Fruit fly (Drosophila melanogaster): ENCODE results near the gene CG46306.
A peak's percentile ranks its signal among the peaks of the same experiment; 100 is the strongest.

CG46306 gene

dm6 chrX:16782175-16782916 is 53.0 kb downstream of the CG46306 start (continued):
- TF ChIP-seq ems (GFP tag; optimal IDR thresholded peaks at IDR 0.05): peak; percentile 49
- TF ChIP-seq CG32772 (GFP tag; IDR thresholded peaks at IDR 0.05): 0 out of 2 replicates have a peak, but pooled peaks have one; percentile 25
- no peak for TF ChIP-seq CG15696 (tag; optimal IDR thresholded peaks at IDR 0.05)
- peak; percentile 59 for TF ChIP-seq CG14050 (GFP tag; IDR thresholded peaks at IDR 0.05)
- TF ChIP-seq BtbVII (GFP tag; optimal IDR thresholded peaks at IDR 0.05): peak; percentile 54
- TF ChIP-seq CG14710 (tag; optimal IDR thresholded peaks at IDR 0.05): peak; percentile 23
- TF ChIP-seq Bdp1 (GFP tag; optimal IDR thresholded peaks at IDR 0.05): peak; percentile 10
- peak; percentile 29 for TF ChIP-seq vfl (GFP tag; optimal IDR thresholded peaks at IDR 0.05)
- TF ChIP-seq danr (GFP tag; IDR thresholded peaks at IDR 0.05): no peak
- no peak for TF ChIP-seq MESR4 (GFP tag; optimal IDR thresholded peaks at IDR 0.05)
- peak; percentile 43; the same call in 1 of the 2 replicates for TF ChIP-seq sens-2 (GFP tag; IDR thresholded peaks at IDR 0.05)
- peak; percentile 75; the same call in 1 of the 3 replicates for TF ChIP-seq z (GFP tag; IDR thresholded peaks at IDR 0.05)
- TF ChIP-seq CG4730 (GFP tag; IDR thresholded peaks at IDR 0.05): peak; percentile 52; the same call in 1 of the 2 replicates
- no peak for TF ChIP-seq Ravus (GFP tag; IDR thresholded peaks at IDR 0.05)
- TF ChIP-seq CG9932 (GFP tag; IDR thresholded peaks at IDR 0.05): peak; percentile 58
- TF ChIP-seq lab (GFP tag; optimal IDR thresholded peaks at IDR 0.05): peak; percentile 67
- TF ChIP-seq Meics (GFP tag; optimal IDR thresholded peaks at IDR 0.05): peak; percentile 56
- peak; percentile 48 for TF ChIP-seq bcd (GFP tag; optimal IDR thresholded peaks at IDR 0.05)
- TF ChIP-seq CG12299 (tag; optimal IDR thresholded peaks at IDR 0.05): no peak
- TF ChIP-seq nmo (GFP tag; optimal IDR thresholded peaks at IDR 0.05): peak; percentile 54
- peak; percentile 38 for TF ChIP-seq caup (GFP tag; optimal IDR thresholded peaks at IDR 0.05; ENCODE audit: severe bottlenecking)
- no peak for TF ChIP-seq hbn (GFP tag; IDR thresholded peaks at IDR 0.05; ENCODE audit: partially characterized antibody)
- TF ChIP-seq CG9727 (GFP tag; optimal IDR thresholded peaks at IDR 0.05): peak; percentile 46
- TF ChIP-seq croc (GFP tag; conservative IDR thresholded peaks at IDR 0.05): peak; percentile 30; the same call in 1 of the 3 replicates
- TF ChIP-seq grn (GFP tag; optimal IDR thresholded peaks at IDR 0.05): peak; percentile 14
- TF ChIP-seq CG18476 (GFP tag; optimal IDR thresholded peaks at IDR 0.05): peak; percentile 34
- peak; percentile 30 for TF ChIP-seq CG31365 (tag; optimal IDR thresholded peaks at IDR 0.05)
- TF ChIP-seq D19A (tag; optimal IDR thresholded peaks at IDR 0.05): peak; percentile 9
- peak; percentile 68 for TF ChIP-seq seq (GFP tag; IDR thresholded peaks at IDR 0.05)
- TF ChIP-seq Optix (GFP tag; IDR thresholded peaks at IDR 0.05): peak; percentile 60; the same call in 1 of the 3 replicates
- peak; percentile 26 for TF ChIP-seq btn (GFP tag; optimal IDR thresholded peaks at IDR 0.05)
- peak; percentile 38 for TF ChIP-seq eyg (GFP tag; optimal IDR thresholded peaks at IDR 0.05)
- no peak for TF ChIP-seq Elba2 (GFP tag; optimal IDR thresholded peaks at IDR 0.05)
- TF ChIP-seq CG5245 (GFP tag; optimal IDR thresholded peaks at IDR 0.05): peak; percentile 34
- TF ChIP-seq shn (GFP tag; optimal IDR thresholded peaks at IDR 0.05): peak; percentile 30
- peak; percentile 49 for TF ChIP-seq CG18262 (tag; optimal IDR thresholded peaks at IDR 0.05)
- peak; percentile 49 for TF ChIP-seq CG3847 (GFP tag; IDR thresholded peaks at IDR 0.05)
- TF ChIP-seq Mrtf (GFP tag; IDR thresholded peaks at IDR 0.05): 0 out of 3 replicates have a peak, but pooled peaks have one; percentile 37
- TF ChIP-seq CG11085 (GFP tag; IDR thresholded peaks at IDR 0.05): no peak
- no peak for TF ChIP-seq tup (GFP tag; optimal IDR thresholded peaks at IDR 0.05)
- peak; percentile 24 for TF ChIP-seq da (GFP tag; optimal IDR thresholded peaks at IDR 0.05)
- peak; percentile 60 for TF ChIP-seq CG7839 (tag; optimal IDR thresholded peaks at IDR 0.05)
- TF ChIP-seq ewg (GFP tag; optimal IDR thresholded peaks at IDR 0.05): peak; percentile 29
- TF ChIP-seq CG7357 (GFP tag; IDR thresholded peaks at IDR 0.05): peak; percentile 36; the same call in 1 of the 3 replicates
- peak; percentile 32 for TF ChIP-seq CG13775 (GFP tag; optimal IDR thresholded peaks at IDR 0.05)
- peak; percentile 45; the same call in 1 of the 2 replicates for TF ChIP-seq Xrp1 (GFP tag; IDR thresholded peaks at IDR 0.05)
- TF ChIP-seq Scr (GFP tag; IDR thresholded peaks at IDR 0.05; ENCODE audit: partially characterized antibody): no peak
- no peak for TF ChIP-seq CG12219 (GFP tag; optimal IDR thresholded peaks at IDR 0.05)
- peak; percentile 42; the same call in 1 of the 2 replicates for TF ChIP-seq chm (GFP tag; IDR thresholded peaks at IDR 0.05)

Measured in whole organism, embryonic.